Worm (Caenorhabditis elegans): Measurements from ENCODE around the gene dlat-1.

Gene dlat-1

ce11 chrV:14447240-14447763 is at the start of gene dlat-1, which contains the start of gene fntb-1:
TSS of gene dlat-1 (minus strand) at chrV:14447290.
TSS of gene fntb-1 (plus strand) at chrV:14447651.
- TF ChIP-seq efl-1 (optimal IDR thresholded peaks at IDR 0.05) (peak; percentile 12 to 25), efl-1 (GFP tag; optimal IDR thresholded peaks at IDR 0.05 in 1 of 2) (peak; percentile 20 to 90), ces-1 (GFP tag; optimal IDR thresholded peaks at IDR 0.05) (no peak), ceh-63 (GFP tag; optimal IDR thresholded peaks at IDR 0.05) (no peak), snu-23 (GFP tag; optimal IDR thresholded peaks at IDR 0.05) (peak; percentile 18), nhr-71 (tag; optimal IDR thresholded peaks at IDR 0.05) (peak; percentile 29), aly-2 (tag; optimal IDR thresholded peaks at IDR 0.05) (no peak), sptf-1 (tag; optimal IDR thresholded peaks at IDR 0.05) (no peak), pqm-1 (tag; optimal IDR thresholded peaks at IDR 0.05) (peak; percentile 13), lin-35 (GFP tag; optimal IDR thresholded peaks at IDR 0.05) (peak in 1 of 2 experiments; percentile 29), unc-62 (GFP tag; optimal IDR thresholded peaks at IDR 0.05) (no peak), grh-1 (GFP tag; IDR thresholded peaks at IDR 0.05) (no peak), lir-3 (tag; optimal IDR thresholded peaks at IDR 0.05; ENCODE audit: poor library complexity) (no peak), dpl-1 (GFP tag; optimal IDR thresholded peaks at IDR 0.05) (peak in 2 of 3 experiments; percentile 4 to 32), ama-1 (optimal IDR thresholded peaks at IDR 0.05) (peak; percentile 31), nhr-11 (tag; optimal IDR thresholded peaks at IDR 0.05) (no peak), elt-3 (tag; optimal IDR thresholded peaks at IDR 0.05) (peak in 1 of 6 experiments; percentile 9), lsy-2 (tag; optimal IDR thresholded peaks at IDR 0.05) (peak in 1 of 2 experiments; percentile 27), elt-2 (tag; optimal IDR thresholded peaks at IDR 0.05) (peak; percentile 70)

- peak; percentile 34 for TF ChIP-seq nhr-85 (tag)
- no peak for TF ChIP-seq lin-35 (GFP tag; optimal IDR thresholded peaks at IDR 0.05)
- no peak for TF ChIP-seq ceh-88 (GFP tag; IDR thresholded peaks at IDR 0.05)
- TF ChIP-seq jun-1 (tag; optimal IDR thresholded peaks at IDR 0.05), result no peak
Measured at ce11 chrV:14496446-14496845, 49.4 kb upstream of the dlat-1 start.

- TF ChIP-seq unc-98 (GFP tag; IDR thresholded peaks at IDR 0.05), result no peak
- peak; percentile 94 for TF ChIP-seq blmp-1 (tag; optimal IDR thresholded peaks at IDR 0.05)
- peak; percentile 51 for TF ChIP-seq lin-14 (GFP tag; optimal IDR thresholded peaks at IDR 0.05)
- TF ChIP-seq nhr-47 (tag; optimal IDR thresholded peaks at IDR 0.05), result no peak
Measured at ce11 chrV:14495493-14495892, 48.4 kb upstream of the dlat-1 start.

ce11 chrV:14493665-14494064 is 46.6 kb upstream of the dlat-1 start:
- no peak for TF ChIP-seq nhr-90 (tag; optimal IDR thresholded peaks at IDR 0.05; ENCODE audit: poor library complexity)
- TF ChIP-seq fkh-10 (GFP tag; optimal IDR thresholded peaks at IDR 0.05), result no peak
- no peak for TF ChIP-seq sox-4 (tag; optimal IDR thresholded peaks at IDR 0.05)
- TF ChIP-seq C34B4.2 (tag; optimal IDR thresholded peaks at IDR 0.05), result no peak

- TF ChIP-seq tbx-2 (tag; optimal IDR thresholded peaks at IDR 0.05) (no peak), lin-14 (GFP tag; optimal IDR thresholded peaks at IDR 0.05) (peak; percentile 25), nhr-71 (tag; optimal IDR thresholded peaks at IDR 0.05) (no peak), nhr-90 (tag; optimal IDR thresholded peaks at IDR 0.05; ENCODE audit: poor library complexity) (no peak)
Measured at ce11 chrV:14491097-14491496, 44.0 kb upstream of the dlat-1 start.

- TF ChIP-seq unc-62 (GFP tag; optimal IDR thresholded peaks at IDR 0.05), result no peak
- TF ChIP-seq pag-3 (tag; optimal IDR thresholded peaks at IDR 0.05; ENCODE audit: borderline replicate concordance, insufficient read depth), result no peak
- TF ChIP-seq swsn-7 (tag; optimal IDR thresholded peaks at IDR 0.05), result no peak
- TF ChIP-seq F16B12.6 (tag; optimal IDR thresholded peaks at IDR 0.05), result no peak
- no peak for TF ChIP-seq efl-3 (GFP tag; optimal IDR thresholded peaks at IDR 0.05)
- no peak for TF ChIP-seq xbp-1 (tag; optimal IDR thresholded peaks at IDR 0.05)
- TF ChIP-seq alr-1 (tag; optimal IDR thresholded peaks at IDR 0.05; ENCODE audit: borderline replicate concordance), result no peak
- TF ChIP-seq ceh-82 (tag; optimal IDR thresholded peaks at IDR 0.05), result no peak
- no peak for TF ChIP-seq ztf-4 (tag; optimal IDR thresholded peaks at IDR 0.05)
- TF ChIP-seq C04F5.9 (tag; optimal IDR thresholded peaks at IDR 0.05), result no peak
- no peak for TF ChIP-seq hpl-2 (GFP tag; optimal IDR thresholded peaks at IDR 0.05)
- TF ChIP-seq fkh-8 (tag; optimal IDR thresholded peaks at IDR 0.05), result no peak
- no peak for TF ChIP-seq isw-1 (GFP tag; IDR thresholded peaks at IDR 0.05)
Measured at ce11 chrV:14484582-14484981, 37.5 kb upstream of the dlat-1 start, which contains the start of gene R02D5.4. TSS of gene R02D5.4 (minus strand) at chrV:14484682.

Data from whole organism, L1 larva.